Worm (Caenorhabditis elegans) whole organism, early embryonic: Measurements from ENCODE around the gene C42D8.9.

Experiments
- B0310.2 ChIP-seq: sonication (generic microtip); optimal IDR thresholded peaks from 2 replicates; lab custom pipeline; 2016; ENCODE audit warnings: mild to moderate bottlenecking, missing genetic modification characterization, missing compliant biosample characterization
- ama-1 ChIP-seq: fragments of 150-350 bp; optimal IDR thresholded peaks from 2 replicates; lab custom pipeline; 2014

ce11 chrX:5137716-5138470 is 31.1 kb upstream of the C42D8.9 start:
- TF ChIP-seq ama-1, result no peak
- TF ChIP-seq B0310.2 (tag; lab: Kevin White, UChicago), result no peak
